Fruit fly (Drosophila melanogaster): ENCODE measurements around the gene CG9109.

CG9109 gene

dm6 chr2L:6080329-6080728, 46.1 kb upstream of the CG9109 start (continued):
- TF ChIP-seq usp (GFP tag; optimal IDR thresholded peaks at IDR 0.05) (no peak), gem (tag; optimal IDR thresholded peaks at IDR 0.05) (no peak), CG17568 (GFP tag; optimal IDR thresholded peaks at IDR 0.05) (no peak), CG17385 (GFP tag; optimal IDR thresholded peaks at IDR 0.05) (no peak), stc (GFP tag; IDR thresholded peaks at IDR 0.05) (no peak), CG14014 (GFP tag; IDR thresholded peaks at IDR 0.05) (no peak), p53 (GFP tag; optimal IDR thresholded peaks at IDR 0.05) (no peak), lilli (GFP tag; optimal IDR thresholded peaks at IDR 0.05) (no peak), CG9817 (tag; optimal IDR thresholded peaks at IDR 0.05) (no peak), NfI (GFP tag; optimal IDR thresholded peaks at IDR 0.05) (no peak), Hr51 (GFP tag; optimal IDR thresholded peaks at IDR 0.05) (no peak), en (GFP tag; optimal IDR thresholded peaks at IDR 0.05) (no peak), dimm (GFP tag; IDR thresholded peaks at IDR 0.05) (no peak), CG9727 (GFP tag; optimal IDR thresholded peaks at IDR 0.05) (no peak), B-H1 (GFP tag; IDR thresholded peaks at IDR 0.05) (no peak), dan (GFP tag; IDR thresholded peaks at IDR 0.05) (no peak), CG9609 (GFP tag; optimal IDR thresholded peaks at IDR 0.05) (no peak), C15 (GFP tag; IDR thresholded peaks at IDR 0.05) (no peak), Ets97D (GFP tag; optimal IDR thresholded peaks at IDR 0.05) (no peak), pnt (GFP tag; optimal IDR thresholded peaks at IDR 0.05) (no peak), CG15479 (GFP tag; optimal IDR thresholded peaks at IDR 0.05) (no peak), CG12104 (GFP tag; optimal IDR thresholded peaks at IDR 0.05) (no peak), bowl (GFP tag; IDR thresholded peaks at IDR 0.05) (no peak), CG6175 (GFP tag; IDR thresholded peaks at IDR 0.05) (0 out of 3 replicates have a peak, but pooled peaks have one; percentile 14), YL-1 (GFP tag; optimal IDR thresholded peaks at IDR 0.05) (no peak), insv (GFP tag; optimal IDR thresholded peaks at IDR 0.05) (no peak), CG15601 (tag; optimal IDR thresholded peaks at IDR 0.05) (no peak), CG31388 (GFP tag; optimal IDR thresholded peaks at IDR 0.05) (no peak), nom (GFP tag; optimal IDR thresholded peaks at IDR 0.05) (no peak), CG18011 (GFP tag; optimal IDR thresholded peaks at IDR 0.05) (no peak), eve (GFP tag; optimal IDR thresholded peaks at IDR 0.05) (no peak), Myb (GFP tag; optimal IDR thresholded peaks at IDR 0.05) (no peak), run (tag; optimal IDR thresholded peaks at IDR 0.05) (no peak), H15 (GFP tag; IDR thresholded peaks at IDR 0.05) (no peak), CG11085 (GFP tag; IDR thresholded peaks at IDR 0.05) (no peak), BtbVII (GFP tag; optimal IDR thresholded peaks at IDR 0.05) (no peak), CG17328 (GFP tag; IDR thresholded peaks at IDR 0.05) (no peak), peb (GFP tag; IDR thresholded peaks at IDR 0.05) (no peak), CG3838 (GFP tag; optimal IDR thresholded peaks at IDR 0.05) (no peak), h (optimal IDR thresholded peaks at IDR 0.05) (no peak), Drgx (GFP tag; IDR thresholded peaks at IDR 0.05) (peak; percentile 28; the same call in 1 of the 2 replicates), Bdp1 (GFP tag; optimal IDR thresholded peaks at IDR 0.05) (no peak), Atf3 (GFP tag; optimal IDR thresholded peaks at IDR 0.05) (no peak), fd64A (GFP tag; optimal IDR thresholded peaks at IDR 0.05) (no peak), CG30403 (GFP tag; optimal IDR thresholded peaks at IDR 0.05) (no peak), Usf (GFP tag; optimal IDR thresholded peaks at IDR 0.05) (no peak), CG1024 (GFP tag; IDR thresholded peaks at IDR 0.05) (no peak), CG4282 (GFP tag; optimal IDR thresholded peaks at IDR 0.05) (no peak), abd-A (tag; optimal IDR thresholded peaks at IDR 0.05) (no peak), CG8089 (GFP tag; optimal IDR thresholded peaks at IDR 0.05) (no peak), CG4854 (GFP tag; optimal IDR thresholded peaks at IDR 0.05) (no peak), schlank (tag; optimal IDR thresholded peaks at IDR 0.05) (peak; percentile 5), hth (optimal IDR thresholded peaks at IDR 0.05) (no peak), CG6683 (GFP tag; optimal IDR thresholded peaks at IDR 0.05) (no peak)
